Worm (Caenorhabditis elegans) whole organism, L2 larva: Measurements from ENCODE around the gene Y12A6A.1.

ENCODE experiments used
- F13H6.1 ChIP-seq: sonication (generic microtip); optimal IDR thresholded peaks from 2 replicates; lab custom pipeline; 2016; ENCODE audit warnings: missing genetic modification characterization, missing compliant biosample characterization
- R02D3.7 ChIP-seq: fragments of 150-350 bp; optimal IDR thresholded peaks from 2 replicates; lab custom pipeline; 2014; ENCODE audit warnings: missing biosample characterization, missing genetic modification characterization
- Y55F3AM.14 ChIP-seq: fragments of 200-800 bp; sonication (Bioruptor generic); optimal IDR thresholded peaks from 2 replicates; lab custom pipeline; 2018; ENCODE audit warnings: mild to moderate bottlenecking, missing genetic modification characterization, missing compliant biosample characterization
- ZK546.5 ChIP-seq: sonication (generic microtip); optimal IDR thresholded peaks from 2 replicates; lab custom pipeline; 2017; ENCODE audit warnings: missing biosample characterization, missing genetic modification characterization
- alr-1 ChIP-seq: fragments of 150-350 bp; optimal IDR thresholded peaks from 2 replicates; lab custom pipeline; 2014; ENCODE audit warnings: missing biosample characterization, missing genetic modification characterization
- aly-2 ChIP-seq: fragments of 150-350 bp; optimal IDR thresholded peaks from 2 replicates; lab custom pipeline; 2014; ENCODE audit warnings: missing biosample characterization, missing genetic modification characterization
- ama-1 ChIP-seq: fragments of 150-350 bp; optimal IDR thresholded peaks from 2 replicates; lab custom pipeline; 2018; ENCODE audit warnings: inconsistent platforms
- blmp-1 ChIP-seq: sonication (generic microtip); optimal IDR thresholded peaks from 2 replicates; lab custom pipeline; 2017; ENCODE audit warnings: missing genetic modification characterization, mild to moderate bottlenecking, missing compliant biosample characterization, antibody characterized with exemption, moderate library complexity; ENCODE audit not compliant: insufficient read depth
- ceh-16 ChIP-seq: fragments of 150-350 bp; optimal IDR thresholded peaks from 2 replicates; lab custom pipeline; 2014; ENCODE audit warnings: missing biosample characterization, missing genetic modification characterization
- ceh-82 ChIP-seq: fragments of 150-350 bp; optimal IDR thresholded peaks from 2 replicates; lab custom pipeline; 2014; ENCODE audit warnings: missing biosample characterization, missing genetic modification characterization
- crh-2 ChIP-seq: sonication (generic microtip); optimal IDR thresholded peaks from 2 replicates; lab custom pipeline; 2017; ENCODE audit warnings: missing biosample characterization, missing genetic modification characterization
- dmd-4 ChIP-seq: sonication (generic microtip); optimal IDR thresholded peaks from 2 replicates; lab custom pipeline; 2017; ENCODE audit warnings: missing biosample characterization, missing genetic modification characterization
- egl-27 ChIP-seq: sonication (generic microtip); optimal IDR thresholded peaks from 3 replicates; lab custom pipeline; 2017; ENCODE audit warnings: missing biosample characterization, missing genetic modification reagents, missing genetic modification characterization
- elt-1 ChIP-seq: fragments of 150-350 bp; optimal IDR thresholded peaks from 2 replicates; lab custom pipeline; 2014; ENCODE audit warnings: missing biosample characterization, missing genetic modification characterization
- elt-3 ChIP-seq: sonication (generic microtip); optimal IDR thresholded peaks from 2 replicates; lab custom pipeline; 2017; ENCODE audit warnings: missing biosample characterization, missing genetic modification characterization
- fos-1 ChIP-seq: fragments of 150-350 bp; optimal IDR thresholded peaks from 2 replicates; lab custom pipeline; 2014; ENCODE audit warnings: missing biosample characterization, missing genetic modification characterization
- lin-11 ChIP-seq: fragments of 150-350 bp; sonication (generic microtip); optimal IDR thresholded peaks from 2 replicates; lab custom pipeline; 2014; ENCODE audit warnings: missing biosample characterization, missing genetic modification characterization, inconsistent platforms, mixed read lengths
- lsy-2 ChIP-seq, 2 experiments: fragments of 150-350 bp in 1 of 2; sonication (generic microtip) in 1 of 2; optimal IDR thresholded peaks; 2 replicates each; lab custom pipeline; 2014 to 2017; ENCODE audit warnings: missing biosample characterization in 2 of 2, missing genetic modification characterization in 2 of 2
- mab-5 ChIP-seq: fragments of 150-350 bp; optimal IDR thresholded peaks from 2 replicates; lab custom pipeline; 2014; ENCODE audit warnings: missing biosample characterization, missing genetic modification characterization
- mbf-1 ChIP-seq: sonication (generic microtip); optimal IDR thresholded peaks from 2 replicates; lab custom pipeline; 2017; ENCODE audit warnings: missing biosample characterization, missing genetic modification characterization
- mdl-1 ChIP-seq, 2 experiments: fragments of 150-350 bp in 1 of 2; sonication (generic microtip) in 1 of 2; optimal IDR thresholded peaks; 2 replicates each; lab custom pipeline; 2017; ENCODE audit warnings: missing biosample characterization in 2 of 2, missing genetic modification characterization in 2 of 2
- nhr-10 ChIP-seq: sonication (generic microtip); optimal IDR thresholded peaks from 2 replicates; lab custom pipeline; 2017; ENCODE audit warnings: missing biosample characterization, missing genetic modification characterization
- nhr-11 ChIP-seq: fragments of 150-350 bp; optimal IDR thresholded peaks from 2 replicates; lab custom pipeline; 2014; ENCODE audit warnings: missing biosample characterization, missing genetic modification characterization
- nhr-12 ChIP-seq: fragments of 150-350 bp; optimal IDR thresholded peaks from 2 replicates; lab custom pipeline; 2014; ENCODE audit warnings: missing biosample characterization, missing genetic modification characterization
- nhr-21 ChIP-seq: fragments of 150-350 bp; optimal IDR thresholded peaks from 2 replicates; lab custom pipeline; 2014; ENCODE audit warnings: missing biosample characterization, missing genetic modification characterization
- nhr-23 ChIP-seq: fragments of 150-350 bp; optimal IDR thresholded peaks from 2 replicates; lab custom pipeline; 2014; ENCODE audit warnings: missing biosample characterization, missing genetic modification reagents, missing genetic modification characterization
- nhr-237 ChIP-seq: fragments of 150-350 bp; optimal IDR thresholded peaks from 2 replicates; lab custom pipeline; 2014; ENCODE audit warnings: missing biosample characterization, missing genetic modification characterization
- nhr-6 ChIP-seq: fragments of 150-350 bp; optimal IDR thresholded peaks from 2 replicates; lab custom pipeline; 2014; ENCODE audit warnings: missing biosample characterization, missing genetic modification characterization
- nhr-77 ChIP-seq: fragments of 150-350 bp; optimal IDR thresholded peaks from 2 replicates; lab custom pipeline; 2014; ENCODE audit warnings: missing biosample characterization, missing genetic modification characterization
- peb-1 ChIP-seq: fragments of 150-350 bp; optimal IDR thresholded peaks from 2 replicates; lab custom pipeline; 2014; ENCODE audit warnings: missing biosample characterization, missing genetic modification characterization
- sem-4 ChIP-seq: fragments of 150-350 bp; optimal IDR thresholded peaks from 2 replicates; lab custom pipeline; 2014; ENCODE audit warnings: missing biosample characterization, missing genetic modification reagents, missing genetic modification characterization
- sma-3 ChIP-seq: sonication (generic microtip); optimal IDR thresholded peaks from 2 replicates; lab custom pipeline; 2016; ENCODE audit warnings: missing genetic modification reagents, missing genetic modification characterization, missing compliant biosample characterization
- sma-9 ChIP-seq, 2 experiments: fragments of 150-350 bp in 1 of 2; sonication (generic microtip) in 1 of 2; optimal IDR thresholded peaks; 2 replicates each; lab custom pipeline; 2014 to 2016; ENCODE audit warnings: missing genetic modification characterization in 2 of 2, mild to moderate bottlenecking in 1 of 2, missing biosample characterization in 1 of 2, missing compliant biosample characterization in 1 of 2, missing genetic modification reagents in 1 of 2, moderate library complexity in 1 of 2
- snpc-4 ChIP-seq: fragments of 150-350 bp; optimal IDR thresholded peaks from 2 replicates; lab custom pipeline; 2014; ENCODE audit warnings: missing biosample characterization, missing genetic modification characterization
- unc-39 ChIP-seq: fragments of 150-350 bp; optimal IDR thresholded peaks from 2 replicates; lab custom pipeline; 2014; ENCODE audit warnings: missing biosample characterization, missing genetic modification characterization
- unc-55 ChIP-seq: fragments of 150-350 bp; sonication (generic microtip); optimal IDR thresholded peaks from 3 replicates; lab custom pipeline; 2014; ENCODE audit warnings: missing biosample characterization, missing genetic modification reagents, missing genetic modification characterization
- unc-62 ChIP-seq: fragments of 150-350 bp; optimal IDR thresholded peaks from 2 replicates; lab custom pipeline; 2014; ENCODE audit warnings: missing biosample characterization, missing genetic modification reagents, missing genetic modification characterization
- ztf-1 ChIP-seq: fragments of 200-800 bp; sonication (Bioruptor generic); conservative IDR thresholded peaks from 2 replicates; pipeline ENCODE4 v1.3.6; 2022; ENCODE audit warnings: missing genetic modification characterization, missing compliant biosample characterization
- ztf-11 ChIP-seq: sonication (generic microtip); optimal IDR thresholded peaks from 2 replicates; lab custom pipeline; 2017; ENCODE audit warnings: missing biosample characterization, missing genetic modification characterization

The Y12A6A.1 gene

DNA sequence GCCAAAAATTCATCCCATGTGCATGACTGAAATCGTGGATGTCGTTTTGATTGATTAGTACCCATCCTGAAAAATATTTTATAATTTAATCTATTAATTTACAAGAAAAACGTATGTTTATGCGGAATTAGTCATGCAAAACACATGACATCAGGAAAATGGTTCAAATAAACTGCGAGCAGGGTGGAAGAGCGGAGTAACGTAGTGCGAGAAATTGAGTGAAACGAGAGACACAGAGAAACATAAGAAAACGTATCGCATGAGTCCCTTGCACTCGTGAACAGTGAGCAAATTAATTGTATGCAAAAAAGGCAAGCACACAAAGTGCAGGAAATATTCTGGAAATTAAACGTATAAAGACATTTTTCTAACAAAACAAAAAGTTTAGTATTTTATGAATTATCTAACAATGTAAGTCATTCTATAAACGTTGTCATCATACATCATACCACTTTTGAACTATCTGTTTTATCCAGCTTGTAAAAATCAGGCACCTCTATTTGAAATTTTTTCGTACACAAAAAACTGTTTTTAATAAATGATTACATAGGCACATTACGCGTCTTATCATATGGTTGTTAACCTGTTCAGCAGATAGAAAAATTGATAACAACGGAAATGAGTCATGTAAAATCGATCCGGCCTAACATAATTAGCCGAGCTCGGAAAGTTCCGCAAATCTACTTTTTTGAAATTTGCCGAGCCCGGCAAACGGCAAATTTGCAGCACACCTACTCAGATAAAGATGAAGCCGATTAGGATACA, 25.3 kb downstream of the Y12A6A.1 start, which contains the start of gene F54B11.5 (continued):
- TF ChIP-seq ceh-82 (no peak), unc-39 (no peak), ztf-11 (tag; lab: Kevin White, UChicago) (no peak), elt-3 (tag; lab: Kevin White, UChicago) (no peak), nhr-11 (tag; lab: Kevin White, UChicago) (no peak), sma-9 (GFP tag; optimal IDR thresholded peaks at IDR 0.05; lab: Kevin White, UChicago) (no peak), sma-9 (tag; optimal IDR thresholded peaks at IDR 0.05; lab: Kevin White, UChicago) (no peak), nhr-23 (tag; lab: Kevin White, UChicago) (no peak), lsy-2 (tag; optimal IDR thresholded peaks at IDR 0.05; lab: Kevin White, UChicago) (peak in 1 of 2 experiments; percentile 70), elt-1 (no peak), fos-1 (tag; lab: Kevin White, UChicago) (peak; percentile 51), ceh-16 (tag; lab: Kevin White, UChicago) (no peak), mab-5 (tag; lab: Kevin White, UChicago) (no peak), sem-4 (tag; lab: Kevin White, UChicago) (peak; percentile 19)

DNA sequence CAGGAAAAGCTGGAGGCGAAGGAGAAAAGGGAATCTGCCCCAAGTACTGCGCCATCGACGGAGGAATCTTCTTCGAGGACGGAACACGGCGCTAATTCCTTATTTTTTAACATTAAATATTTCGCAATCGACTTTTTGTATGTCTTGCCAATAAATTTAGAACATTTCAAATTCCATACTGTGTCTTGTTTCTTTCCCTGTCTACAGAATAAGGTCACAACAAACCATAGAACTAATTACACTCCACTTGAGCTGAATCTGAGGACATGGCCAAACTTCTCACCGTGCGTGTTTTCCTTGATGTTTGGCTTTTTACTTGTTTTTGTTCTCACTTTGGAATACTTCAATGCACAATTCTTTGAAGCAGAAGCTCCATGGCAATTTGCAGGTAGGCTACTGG, 29.2 kb downstream of the Y12A6A.1 start, which contains the start of gene F54B11.4:
F54B11.4 (plus strand) TSS at position 301 of the 400 bp plus-strand sequence.
- TF ChIP-seq Y55F3AM.14 (GFP tag; lab: Kevin White, UChicago) (no peak), lin-11 (tag; lab: Kevin White, UChicago) (no peak), blmp-1 (no peak), dmd-4 (tag; lab: Kevin White, UChicago) (no peak), mab-5 (tag; lab: Kevin White, UChicago) (no peak), elt-3 (tag; lab: Kevin White, UChicago) (no peak), egl-27 (no peak), aly-2 (no peak), nhr-12 (tag; lab: Kevin White, UChicago) (no peak), unc-55 (GFP tag; lab: Kevin White, UChicago) (no peak), lsy-2 (tag; optimal IDR thresholded peaks at IDR 0.05; lab: Kevin White, UChicago) (no peak), ceh-16 (tag; lab: Kevin White, UChicago) (no peak), nhr-10 (tag; lab: Kevin White, UChicago) (no peak), nhr-23 (tag; lab: Kevin White, UChicago) (no peak), nhr-237 (tag; lab: Kevin White, UChicago) (no peak), elt-1 (no peak), mdl-1 (tag; optimal IDR thresholded peaks at IDR 0.05; lab: Kevin White, UChicago) (no peak), nhr-21 (tag; lab: Kevin White, UChicago) (no peak), ceh-82 (no peak), nhr-6 (no peak)

DNA sequence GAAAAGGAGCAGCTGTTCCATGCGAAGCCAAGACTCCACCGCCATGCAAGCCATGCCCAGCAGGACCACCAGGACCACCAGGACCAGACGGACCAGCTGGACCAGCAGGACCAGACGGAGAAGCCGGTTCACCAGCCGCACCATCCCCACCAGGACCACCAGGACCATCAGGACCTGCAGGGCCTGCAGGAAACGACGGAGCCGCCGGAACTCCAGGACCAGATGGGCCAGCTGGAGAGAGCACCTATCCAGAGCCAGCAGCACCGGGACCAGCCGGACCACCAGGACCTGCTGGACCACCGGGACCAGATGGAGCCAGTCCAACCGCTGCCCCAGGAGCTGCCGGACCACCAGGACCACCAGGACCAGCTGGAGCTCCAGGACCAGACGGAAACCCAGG, 29.6 kb downstream of the Y12A6A.1 start:
- TF ChIP-seq aly-2 (no peak), crh-2 (no peak), peb-1 (tag; lab: Kevin White, UChicago) (no peak), ceh-16 (tag; lab: Kevin White, UChicago) (no peak), mab-5 (tag; lab: Kevin White, UChicago) (no peak), alr-1 (tag; lab: Kevin White, UChicago) (no peak), nhr-23 (tag; lab: Kevin White, UChicago) (no peak), F13H6.1 (no peak), sma-3 (GFP tag; lab: Kevin White, UChicago) (no peak), mdl-1 (tag; optimal IDR thresholded peaks at IDR 0.05; lab: Kevin White, UChicago) (no peak), R02D3.7 (no peak)

DNA sequence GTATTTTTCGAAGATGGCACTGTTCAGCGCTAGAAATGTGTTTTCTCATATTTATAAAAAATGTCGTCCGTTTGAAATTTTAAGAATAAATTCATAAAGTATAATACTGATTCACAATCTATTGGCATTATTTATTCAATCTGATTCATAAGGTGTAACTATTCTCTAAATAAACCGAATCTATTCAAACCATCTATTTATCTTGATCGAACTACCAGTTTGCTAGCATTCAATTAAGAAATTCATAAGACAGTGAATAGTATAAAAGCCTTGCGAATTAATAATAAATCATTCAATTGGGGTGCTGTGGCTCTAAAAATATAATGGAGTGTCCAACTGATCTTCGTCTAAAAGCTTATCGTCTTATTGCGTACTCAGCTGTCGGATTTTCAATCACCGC, 30.4 kb downstream of the Y12A6A.1 start, which contains the start of gene col-44:
col-44 (plus strand) TSS at position 301 of the 400 bp plus-strand sequence.
- TF ChIP-seq F13H6.1 (no peak), sma-9 (GFP tag; optimal IDR thresholded peaks at IDR 0.05; lab: Kevin White, UChicago) (no peak), sma-9 (tag; optimal IDR thresholded peaks at IDR 0.05; lab: Kevin White, UChicago) (no peak), ama-1 (no peak), unc-62 (GFP tag; lab: Kevin White, UChicago) (no peak), alr-1 (tag; lab: Kevin White, UChicago) (no peak), mbf-1 (tag; lab: Kevin White, UChicago) (no peak), nhr-11 (tag; lab: Kevin White, UChicago) (no peak), nhr-77 (tag; lab: Kevin White, UChicago) (no peak), mdl-1 (tag; optimal IDR thresholded peaks at IDR 0.05; lab: Kevin White, UChicago) (no peak), snpc-4 (no peak), aly-2 (no peak), Y55F3AM.14 (GFP tag; lab: Kevin White, UChicago) (no peak), ztf-1 (no peak), ZK546.5 (tag; lab: Kevin White, UChicago) (no peak), nhr-6 (no peak), lsy-2 (tag; optimal IDR thresholded peaks at IDR 0.05; lab: Kevin White, UChicago) (no peak)
